Worm (Caenorhabditis elegans) whole organism, early embryonic: ENCODE measurements around the gene nex-3.

Experiments used
- hmbx-1 ChIP-seq: sonication (generic microtip); optimal IDR thresholded peaks from 2 replicates; lab custom pipeline; 2016; ENCODE audit warnings: mild to moderate bottlenecking, missing genetic modification characterization, missing compliant biosample characterization
- hnd-1 ChIP-seq: sonication (generic microtip); optimal IDR thresholded peaks from 2 replicates; lab custom pipeline; 2016; ENCODE audit warnings: missing genetic modification characterization, missing compliant biosample characterization

ce11 chrIII:4441781-4442180, at the start of gene nex-3:
- TF ChIP-seq hnd-1 (tag; lab: Kevin White, UChicago) (no peak), hmbx-1 (tag; lab: Kevin White, UChicago) (no peak)
